Worm (Caenorhabditis elegans): ENCODE results near the gene fbxc-34.
"Not testable (repeated sequence)": the region's sequence is repeated elsewhere in the genome, so short reads cannot be mapped to it uniquely, and the experiment has no call there.

fbxc-34 gene

DNA sequence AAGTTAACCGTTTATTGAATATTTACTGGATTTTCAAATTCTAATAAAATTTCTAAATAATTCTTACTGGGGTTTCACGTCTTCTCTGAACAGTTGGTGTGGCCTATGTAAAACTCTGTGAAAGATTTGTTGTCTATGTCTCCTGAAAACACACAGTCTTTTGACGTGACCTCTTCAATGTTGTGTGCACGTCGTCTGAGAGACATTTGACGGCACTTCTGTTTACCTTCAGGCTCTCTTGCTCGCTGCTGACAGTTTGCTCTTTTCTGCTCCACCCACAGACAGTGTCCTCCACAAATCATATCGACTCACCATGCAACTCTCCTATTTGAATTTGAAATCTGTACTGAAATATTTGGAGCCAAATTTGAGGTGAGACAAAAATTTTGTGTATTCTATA lies at the start of gene fbxc-34:
TSS of gene fbxc-34 (plus strand) at position 301 of the 400 bp plus-strand sequence.
- not testable (repeated sequence) for TF ChIP-seq ttx-3, hlh-15, zip-5 (tag; optimal IDR thresholded peaks at IDR 0.05)

DNA sequence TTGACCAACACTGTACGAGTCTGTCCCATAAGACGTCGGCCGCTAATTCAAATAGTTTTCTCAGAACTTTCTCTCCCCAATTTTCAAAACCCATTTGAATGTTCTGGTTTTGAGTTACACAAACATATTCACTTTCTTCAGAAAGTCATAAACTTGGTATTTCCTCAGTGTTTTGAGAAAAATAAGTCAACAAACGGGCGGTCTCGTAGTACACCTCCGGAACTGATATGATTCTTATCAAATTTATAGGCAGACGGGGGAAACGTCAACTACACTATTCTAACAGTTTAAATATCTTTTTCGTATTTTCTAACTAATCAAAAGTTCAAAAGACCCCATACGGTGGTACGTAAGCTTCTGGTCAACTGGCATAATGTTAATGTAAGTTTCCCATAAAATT lies 46.8 kb upstream of the fbxc-34 start:
- no peak for TF ChIP-seq tbx-7 (tag; optimal IDR thresholded peaks at IDR 0.05)
- TF ChIP-seq ceh-34 (tag; optimal IDR thresholded peaks at IDR 0.05): no peak
- peak; percentile 1 for TF ChIP-seq elt-2 (tag; optimal IDR thresholded peaks at IDR 0.05)

DNA sequence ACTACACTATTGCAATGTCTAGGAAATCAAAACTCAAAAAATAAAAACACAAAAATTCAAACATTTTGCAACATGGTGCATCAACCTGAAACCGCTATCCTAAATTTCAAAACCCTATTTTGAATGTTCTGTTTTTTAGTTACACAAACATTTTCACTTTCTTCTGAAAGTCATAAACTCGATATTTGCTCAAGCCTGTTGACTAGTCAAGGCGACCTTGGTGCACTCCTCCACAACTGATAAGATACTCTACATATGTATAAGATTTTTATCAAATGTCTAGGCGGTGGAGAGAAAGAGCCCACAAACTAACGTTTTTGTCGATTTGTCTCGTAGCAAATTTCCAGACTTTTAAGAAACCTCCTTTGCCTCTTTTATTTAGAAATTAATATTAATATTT lies 42.9 kb upstream of the fbxc-34 start, which contains the start of gene T07D3.4:
TSS of gene T07D3.4 (plus strand) at position 286 of the 400 bp plus-strand sequence.
- TF ChIP-seq elt-2 (tag; optimal IDR thresholded peaks at IDR 0.05): peak; percentile 69
- no peak for TF ChIP-seq pax-1 (tag; optimal IDR thresholded peaks at IDR 0.05)

DNA sequence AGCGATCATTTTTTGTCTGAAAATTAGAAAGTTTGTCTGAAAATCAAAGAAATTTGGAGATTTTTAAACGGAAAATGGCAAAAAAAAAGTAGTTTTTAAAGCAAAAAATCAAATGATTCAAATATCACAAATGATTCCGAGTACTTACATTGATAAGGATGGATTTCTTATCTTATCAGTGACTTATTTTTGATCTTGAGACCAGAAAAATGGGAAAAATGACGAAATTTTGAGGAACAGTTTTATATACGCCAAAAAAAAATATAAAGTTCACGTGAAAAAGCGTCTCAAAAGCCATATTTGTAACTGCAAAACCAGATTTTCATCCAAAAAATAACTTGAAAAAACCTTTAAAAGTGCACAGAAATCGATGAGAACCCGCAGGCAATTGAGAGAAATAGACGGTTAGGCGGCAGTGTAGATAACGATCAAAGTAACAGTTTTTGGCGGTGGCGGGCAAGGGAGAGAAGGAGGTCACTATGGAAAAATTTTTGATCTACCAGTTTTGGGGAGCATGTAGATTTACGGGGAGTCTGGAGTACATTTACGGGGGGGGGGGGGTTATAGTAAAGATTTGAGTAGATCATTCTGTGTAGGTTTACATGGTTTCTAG lies 30.1 kb upstream of the fbxc-34 start, which contains the start of gene T07D3.9:
TSS of gene T07D3.9 (minus strand) at position 194 of the 613 bp plus-strand sequence.
- TF ChIP-seq mec-3 (tag; optimal IDR thresholded peaks at IDR 0.05; ENCODE audit: borderline replicate concordance): no peak
- TF ChIP-seq nfya-1 (tag; optimal IDR thresholded peaks at IDR 0.05): no peak
- peak; percentile 92 for TF ChIP-seq elt-2 (tag; optimal IDR thresholded peaks at IDR 0.05)
- TF ChIP-seq ceh-9 (tag; optimal IDR thresholded peaks at IDR 0.05): no peak
- no peak for TF ChIP-seq hlh-8 (tag; optimal IDR thresholded peaks at IDR 0.05)
- no peak for TF ChIP-seq dmd-4 (tag; optimal IDR thresholded peaks at IDR 0.05; ENCODE audit: borderline replicate concordance)
- TF ChIP-seq elt-4 (tag; optimal IDR thresholded peaks at IDR 0.05): no peak

DNA sequence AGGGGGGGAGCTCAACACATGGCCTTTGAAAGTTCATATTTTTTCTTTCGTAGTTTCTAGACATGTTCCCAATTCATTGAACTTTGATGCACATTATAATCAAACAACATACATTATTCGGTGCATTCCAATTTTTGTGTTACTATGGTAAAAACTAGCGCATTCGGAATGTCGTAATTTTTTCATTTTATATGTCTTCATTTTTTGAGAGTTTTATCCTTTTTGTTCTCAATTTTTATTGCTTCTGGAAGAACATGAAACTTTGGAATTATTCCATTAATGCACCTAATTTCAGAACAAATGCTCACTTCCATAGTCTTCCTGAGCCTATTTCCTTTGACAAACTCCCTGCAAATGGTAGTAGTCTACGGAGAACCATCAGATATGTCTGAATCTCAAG lies 29.3 kb upstream of the fbxc-34 start, which contains the start of gene T07D3.2:
TSS of gene T07D3.2 (plus strand) at position 301 of the 400 bp plus-strand sequence.
- TF ChIP-seq ama-1 (optimal IDR thresholded peaks at IDR 0.05) (no peak), pros-1 (tag; optimal IDR thresholded peaks at IDR 0.05) (no peak), ceh-6 (GFP tag; optimal IDR thresholded peaks at IDR 0.05) (no peak), hlh-15 (tag; optimal IDR thresholded peaks at IDR 0.05) (no peak), sdc-2 (tag; optimal IDR thresholded peaks at IDR 0.05) (no peak), ceh-9 (tag; optimal IDR thresholded peaks at IDR 0.05) (no peak), elt-2 (tag; optimal IDR thresholded peaks at IDR 0.05) (no peak)

DNA sequence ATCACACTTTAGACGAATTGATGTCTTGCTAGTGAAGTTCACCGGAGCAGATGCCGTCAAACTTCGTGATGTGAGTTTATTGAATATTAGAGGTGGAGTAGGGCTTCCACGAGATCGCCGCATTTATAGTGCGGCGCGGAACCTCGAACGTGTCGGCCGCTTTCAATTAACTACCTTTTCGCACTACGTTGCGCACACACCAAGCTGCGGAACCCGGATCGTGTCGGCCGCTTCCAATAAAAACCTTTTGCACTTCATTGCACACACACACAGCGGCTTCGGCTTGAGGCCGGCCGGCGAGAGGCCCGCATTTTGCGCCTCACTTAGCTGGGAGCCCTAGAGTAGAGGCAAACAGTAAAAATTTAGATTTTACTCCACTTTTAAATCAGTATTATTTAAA lies 25.6 kb upstream of the fbxc-34 start:
- TF ChIP-seq npax-4 (tag; optimal IDR thresholded peaks at IDR 0.05) (no peak), T23F11.4 (GFP tag; optimal IDR thresholded peaks at IDR 0.05) (no peak), madf-2 (tag; optimal IDR thresholded peaks at IDR 0.05) (no peak), eyg-1 (tag; optimal IDR thresholded peaks at IDR 0.05) (no peak), nfya-1 (tag; optimal IDR thresholded peaks at IDR 0.05) (no peak), fax-1 (tag; optimal IDR thresholded peaks at IDR 0.05) (no peak), C38D4.7 (GFP tag; optimal IDR thresholded peaks at IDR 0.05) (no peak), sox-2 (GFP tag; IDR thresholded peaks at IDR 0.05) (no peak), sox-4 (tag; optimal IDR thresholded peaks at IDR 0.05) (no peak), ceh-30 (tag; optimal IDR thresholded peaks at IDR 0.05) (no peak), fkh-6 (tag; optimal IDR thresholded peaks at IDR 0.05) (no peak), lim-6 (tag; optimal IDR thresholded peaks at IDR 0.05) (no peak), ceh-22 (tag; optimal IDR thresholded peaks at IDR 0.05) (no peak), dve-1 (tag; optimal IDR thresholded peaks at IDR 0.05) (no peak), ceh-6 (GFP tag; optimal IDR thresholded peaks at IDR 0.05) (no peak), ceh-31 (tag; optimal IDR thresholded peaks at IDR 0.05) (no peak), ceh-24 (tag; optimal IDR thresholded peaks at IDR 0.05) (no peak), hlh-30 (tag; optimal IDR thresholded peaks at IDR 0.05; ENCODE audit: insufficient read depth) (no peak)

Measured in whole organism, late embryonic.